Worm (Caenorhabditis elegans) whole organism, L3 larva: ENCODE data around the gene sra-6.
A peak's percentile ranks its signal among the peaks of the same experiment; 100 is the strongest.

Experiments
- R02D3.7 ChIP-seq: fragments of 150-350 bp; optimal IDR thresholded peaks from 2 replicates; lab custom pipeline; 2014; ENCODE audit warnings: missing biosample characterization, missing genetic modification characterization
- ZK546.5 ChIP-seq: sonication (generic microtip); optimal IDR thresholded peaks from 2 replicates; lab custom pipeline; 2017; ENCODE audit warnings: missing biosample characterization, missing genetic modification characterization
- aly-2 ChIP-seq: fragments of 150-350 bp; optimal IDR thresholded peaks from 2 replicates; lab custom pipeline; 2014; ENCODE audit warnings: missing biosample characterization, missing genetic modification characterization
- ama-1 ChIP-seq: fragments of 150-350 bp; optimal IDR thresholded peaks from 2 replicates; lab custom pipeline; 2018
- ceh-16 ChIP-seq: sonication (generic microtip); optimal IDR thresholded peaks from 2 replicates; lab custom pipeline; 2017; ENCODE audit warnings: missing biosample characterization, missing genetic modification characterization
- ceh-28 ChIP-seq: fragments of 150-350 bp; optimal IDR thresholded peaks from 2 replicates; lab custom pipeline; 2014; ENCODE audit warnings: missing biosample characterization, missing genetic modification reagents, missing genetic modification characterization
- ceh-82 ChIP-seq: fragments of 150-350 bp; optimal IDR thresholded peaks from 2 replicates; lab custom pipeline; 2014; ENCODE audit warnings: missing biosample characterization, missing genetic modification characterization
- ceh-9 ChIP-seq: sonication (generic microtip); optimal IDR thresholded peaks from 2 replicates; lab custom pipeline; 2018; ENCODE audit warnings: missing biosample characterization, missing genetic modification characterization
- daf-12 ChIP-seq: fragments of 150-350 bp; optimal IDR thresholded peaks from 2 replicates; lab custom pipeline; 2014; ENCODE audit warnings: missing biosample characterization, missing genetic modification reagents, missing genetic modification characterization
- egl-27 ChIP-seq: sonication (generic microtip); optimal IDR thresholded peaks from 4 replicates; lab custom pipeline; 2017; ENCODE audit warnings: missing biosample characterization, missing genetic modification reagents, missing genetic modification characterization
- egl-5 ChIP-seq: fragments of 150-350 bp; optimal IDR thresholded peaks from 2 replicates; lab custom pipeline; 2017; ENCODE audit warnings: missing biosample characterization, missing genetic modification reagents, missing genetic modification characterization, inconsistent platforms
- elt-1 ChIP-seq: fragments of 150-350 bp; optimal IDR thresholded peaks from 2 replicates; lab custom pipeline; 2014; ENCODE audit warnings: missing biosample characterization, missing genetic modification characterization
- elt-2 ChIP-seq: sonication (generic microtip); optimal IDR thresholded peaks from 2 replicates; lab custom pipeline; 2016; ENCODE audit warnings: missing genetic modification reagents, mild to moderate bottlenecking, missing genetic modification characterization, missing compliant biosample characterization
- elt-3 ChIP-seq, 3 experiments: fragments of 150-350 bp in 1 of 3; sonication (generic microtip) in 2 of 3; optimal IDR thresholded peaks; 2 replicates in 2 of 3; 4 replicates in 1 of 3; lab custom pipeline; 2014 to 2017; ENCODE audit warnings: missing biosample characterization in 3 of 3, missing genetic modification characterization in 3 of 3
- eor-1 ChIP-seq, 2 experiments: fragments of 150-350 bp; optimal IDR thresholded peaks; 2 replicates each; lab custom pipeline; 2014 to 2018; ENCODE audit warnings: missing biosample characterization in 2 of 2, missing genetic modification characterization in 2 of 2
- fkh-10 ChIP-seq: sonication (generic microtip); optimal IDR thresholded peaks from 2 replicates; lab custom pipeline; 2017; ENCODE audit warnings: missing biosample characterization, missing genetic modification reagents, missing genetic modification characterization
- fkh-2 ChIP-seq: fragments of 150-350 bp; optimal IDR thresholded peaks from 2 replicates; lab custom pipeline; 2014; ENCODE audit warnings: missing biosample characterization, missing genetic modification reagents, missing genetic modification characterization
- hmg-11 ChIP-seq: sonication (generic microtip); optimal IDR thresholded peaks from 2 replicates; lab custom pipeline; 2016; ENCODE audit warnings: missing genetic modification characterization, missing compliant biosample characterization
- jun-1 ChIP-seq: fragments of 150-350 bp; optimal IDR thresholded peaks from 2 replicates; lab custom pipeline; 2014; ENCODE audit warnings: missing biosample characterization, missing genetic modification reagents, missing genetic modification characterization
- lin-15B ChIP-seq: fragments of 150-350 bp; optimal IDR thresholded peaks from 2 replicates; lab custom pipeline; 2014; ENCODE audit warnings: missing biosample characterization, missing genetic modification characterization
- nfya-1 ChIP-seq: sonication (generic microtip); optimal IDR thresholded peaks from 2 replicates; lab custom pipeline; 2017; ENCODE audit warnings: missing genetic modification characterization, mild to moderate bottlenecking, missing compliant biosample characterization, antibody characterized with exemption, moderate library complexity; ENCODE audit not compliant: insufficient read depth
- nhr-23 ChIP-seq: fragments of 150-350 bp; optimal IDR thresholded peaks from 2 replicates; lab custom pipeline; 2014; ENCODE audit warnings: missing biosample characterization, missing genetic modification reagents, missing genetic modification characterization
- nhr-237 ChIP-seq: fragments of 150-350 bp; optimal IDR thresholded peaks from 2 replicates; lab custom pipeline; 2014; ENCODE audit warnings: missing biosample characterization, missing genetic modification characterization
- nhr-25 ChIP-seq: sonication (generic microtip); optimal IDR thresholded peaks from 2 replicates; lab custom pipeline; 2017; ENCODE audit warnings: missing biosample characterization, missing genetic modification characterization
- nhr-28 ChIP-seq: fragments of 150-350 bp; optimal IDR thresholded peaks from 2 replicates; lab custom pipeline; 2014; ENCODE audit warnings: missing biosample characterization, missing genetic modification characterization
- nhr-43 ChIP-seq: sonication (generic microtip); optimal IDR thresholded peaks from 2 replicates; lab custom pipeline; 2016; ENCODE audit warnings: mild to moderate bottlenecking, missing genetic modification characterization, missing compliant biosample characterization; ENCODE audit not compliant: poor library complexity, severe bottlenecking
- nhr-77 ChIP-seq: fragments of 150-350 bp; optimal IDR thresholded peaks from 2 replicates; lab custom pipeline; 2014; ENCODE audit warnings: missing biosample characterization, missing genetic modification characterization
- pha-4 ChIP-seq: fragments of 150-350 bp; optimal IDR thresholded peaks from 2 replicates; lab custom pipeline; 2014; ENCODE audit warnings: missing biosample characterization, missing genetic modification reagents, missing genetic modification characterization
- sea-2 ChIP-seq: fragments of 150-350 bp; sonication (generic microtip); optimal IDR thresholded peaks from 4 replicates; lab custom pipeline; 2014; ENCODE audit warnings: missing biosample characterization, missing genetic modification reagents, missing genetic modification characterization
- skn-1 ChIP-seq: fragments of 150-350 bp; optimal IDR thresholded peaks from 2 replicates; lab custom pipeline; 2014; ENCODE audit warnings: missing biosample characterization, missing genetic modification characterization
- snpc-4 ChIP-seq: fragments of 150-350 bp; optimal IDR thresholded peaks from 2 replicates; lab custom pipeline; 2014; ENCODE audit warnings: missing biosample characterization, missing genetic modification characterization
- tbx-2 ChIP-seq: sonication (generic microtip); optimal IDR thresholded peaks from 2 replicates; lab custom pipeline; 2016; ENCODE audit warnings: mild to moderate bottlenecking, missing genetic modification characterization, missing compliant biosample characterization
- unc-39 ChIP-seq: sonication (generic microtip); optimal IDR thresholded peaks from 4 replicates; lab custom pipeline; 2017; ENCODE audit warnings: missing biosample characterization, missing genetic modification characterization
- unc-62 ChIP-seq: fragments of 150-350 bp; sonication (generic microtip); optimal IDR thresholded peaks from 4 replicates; lab custom pipeline; 2014; ENCODE audit warnings: missing biosample characterization, missing genetic modification reagents, missing genetic modification characterization
- ztf-11 ChIP-seq: fragments of 150-350 bp; optimal IDR thresholded peaks from 2 replicates; lab custom pipeline; 2014; ENCODE audit warnings: missing biosample characterization, missing genetic modification characterization
- ztf-4 ChIP-seq: fragments of 150-350 bp; optimal IDR thresholded peaks from 2 replicates; lab custom pipeline; 2014; ENCODE audit warnings: missing biosample characterization, missing genetic modification characterization

Gene sra-6

ce11 chrII:9554925-9555553 lies 4.4 kb upstream of the sra-6 start, which contains the start of gene F35H8.2:
TSS of gene F35H8.2 (plus strand) at chrII:9555503.
- TF ChIP-seq elt-2 (tag; lab: Kevin White, UChicago) (no peak), unc-62 (GFP tag; lab: Kevin White, UChicago) (no peak), ZK546.5 (tag; lab: Kevin White, UChicago) (no peak), ceh-28 (tag; lab: Kevin White, UChicago) (no peak), lin-15B (tag; lab: Kevin White, UChicago) (no peak), nhr-23 (tag; lab: Kevin White, UChicago) (peak; percentile 58), skn-1 (no peak), nhr-43 (tag; lab: Kevin White, UChicago) (peak; percentile 58), nhr-237 (tag; lab: Kevin White, UChicago) (no peak), nhr-25 (tag; lab: Kevin White, UChicago) (peak; percentile 69)

ce11 chrII:9553179-9553578 lies 2.6 kb upstream of the sra-6 start, which contains the start of gene F35H8.1:
TSS of gene F35H8.1 (minus strand) at chrII:9553279.
- no peak for TF ChIP-seq lin-15B (tag; lab: Kevin White, UChicago)
- no peak for TF ChIP-seq nhr-25 (tag; lab: Kevin White, UChicago)
- no peak for TF ChIP-seq ZK546.5 (tag; lab: Kevin White, UChicago)
- no peak for TF ChIP-seq nhr-28 (tag; lab: Kevin White, UChicago)
- TF ChIP-seq sea-2 (GFP tag; lab: Kevin White, UChicago), result no peak
- no peak for TF ChIP-seq snpc-4 (tag; lab: Kevin White, UChicago)
- no peak for TF ChIP-seq nhr-23 (tag; lab: Kevin White, UChicago)
- no peak for TF ChIP-seq ceh-16 (tag; lab: Kevin White, UChicago)

ce11 chrII:9551536-9551935 lies 918 bp upstream of the sra-6 start, which contains the start of gene F35H8.12:
TSS of gene F35H8.12 (plus strand) at chrII:9551836.
- no peak for TF ChIP-seq hmg-11
- TF ChIP-seq, all 47 proteins: peak for 0

ce11 chrII:9544386-9544785 lies 6.2 kb downstream of the sra-6 start, which contains the start of gene sra-7:
TSS of gene sra-7 (plus strand) at chrII:9544686.
- TF ChIP-seq jun-1 (no peak), fkh-2 (tag; lab: Kevin White, UChicago) (no peak), ZK546.5 (tag; lab: Kevin White, UChicago) (no peak), nhr-237 (tag; lab: Kevin White, UChicago) (no peak), lin-15B (tag; lab: Kevin White, UChicago) (no peak), snpc-4 (tag; lab: Kevin White, UChicago) (no peak), egl-27 (tag; lab: Kevin White, UChicago) (no peak), nhr-23 (tag; lab: Kevin White, UChicago) (no peak), tbx-2 (no peak), ztf-4 (tag; lab: Kevin White, UChicago) (no peak), nhr-25 (tag; lab: Kevin White, UChicago) (no peak)

ce11 chrII:9542785-9543184 lies 7.8 kb downstream of the sra-6 start, which contains the start of gene sra-4:
TSS of gene sra-4 (minus strand) at chrII:9542885.
- TF ChIP-seq jun-1 (no peak), ceh-16 (tag; lab: Kevin White, UChicago) (no peak), lin-15B (tag; lab: Kevin White, UChicago) (no peak), hmg-11 (no peak), pha-4 (no peak), eor-1 (tag; optimal IDR thresholded peaks at IDR 0.05; lab: Kevin White, UChicago) (no peak), unc-39 (tag; lab: Kevin White, UChicago) (no peak), snpc-4 (tag; lab: Kevin White, UChicago) (no peak), elt-1 (tag; lab: Kevin White, UChicago) (no peak), elt-3 (tag; optimal IDR thresholded peaks at IDR 0.05; lab: Kevin White, UChicago) (no peak), nhr-43 (tag; lab: Kevin White, UChicago) (no peak), ztf-11 (no peak), nhr-237 (tag; lab: Kevin White, UChicago) (no peak), fkh-10 (GFP tag; lab: Kevin White, UChicago) (no peak), egl-27 (tag; lab: Kevin White, UChicago) (no peak)

- TF ChIP-seq ztf-4 (tag; lab: Kevin White, UChicago), result no peak
- TF ChIP-seq ZK546.5 (tag; lab: Kevin White, UChicago), result no peak
- no peak for TF ChIP-seq pha-4
- TF ChIP-seq ceh-28 (tag; lab: Kevin White, UChicago), result no peak
- TF ChIP-seq ceh-82 (tag; lab: Kevin White, UChicago), result no peak
- no peak for TF ChIP-seq fkh-2 (tag; lab: Kevin White, UChicago)
- TF ChIP-seq nfya-1 (tag; lab: Kevin White, UChicago), result no peak
- no peak for TF ChIP-seq daf-12 (tag; lab: Kevin White, UChicago)
- TF ChIP-seq nhr-43 (tag; lab: Kevin White, UChicago), result no peak
- no peak for TF ChIP-seq lin-15B (tag; lab: Kevin White, UChicago)
- no peak for TF ChIP-seq ceh-9 (tag; lab: Kevin White, UChicago)
- no peak for TF ChIP-seq nhr-28 (tag; lab: Kevin White, UChicago)
- TF ChIP-seq ama-1 (lab: Kevin White, UChicago), result no peak
- TF ChIP-seq egl-5 (tag; lab: Kevin White, UChicago), result no peak
- TF ChIP-seq R02D3.7 (tag; lab: Kevin White, UChicago), result no peak
- no peak for TF ChIP-seq nhr-77 (tag; lab: Kevin White, UChicago)
- no peak for TF ChIP-seq eor-1 (tag; optimal IDR thresholded peaks at IDR 0.05; lab: Kevin White, UChicago)
- TF ChIP-seq egl-27 (tag; lab: Kevin White, UChicago), result no peak
- no peak for TF ChIP-seq aly-2
Observed at ce11 chrII:9540723-9541122, 9.9 kb downstream of the sra-6 start, which contains the start of gene sra-3. TSS of gene sra-3 (minus strand) at chrII:9540823.
